Fruit fly (Drosophila melanogaster): Measurements from ENCODE around the gene BomT3.

dm6 chr3R:22049134-22049796, 36.9 kb downstream of the BomT3 start:
- TF ChIP-seq Pif1A (GFP tag; optimal IDR thresholded peaks at IDR 0.05) (peak; percentile 64), Snoo (tag; optimal IDR thresholded peaks at IDR 0.05) (no peak), Ets98B (GFP tag; IDR thresholded peaks at IDR 0.05) (peak; percentile 83), gl (tag; optimal IDR thresholded peaks at IDR 0.05) (no peak), CG10348 (GFP tag; IDR thresholded peaks at IDR 0.05) (0 out of 2 replicates have a peak, but pooled peaks have one; percentile 40), CG8159 (tag; optimal IDR thresholded peaks at IDR 0.05) (peak; percentile 59), Pif1B (GFP tag; optimal IDR thresholded peaks at IDR 0.05) (peak; percentile 15), CG32121 (GFP tag; IDR thresholded peaks at IDR 0.05) (peak; percentile 80)
